Fruit fly (Drosophila melanogaster) whole organism, embryonic: ENCODE measurements around the gene CG15209.

Experiments
- ATbp ChIP-seq: fragments of 200-800 bp; sonication (Bioruptor generic); optimal IDR thresholded peaks from 2 replicates; lab custom pipeline; 2017; ENCODE audit warnings: missing biosample characterization, mild to moderate bottlenecking, missing genetic modification characterization, missing genetic modification reagents
- Awh ChIP-seq: fragments of 200-800 bp; sonication (Bioruptor generic); IDR thresholded peaks from 2 replicates; pipeline ENCODE4, ENCODE4 v1.3.6; 2022; ENCODE audit warnings: missing biosample characterization, missing genetic modification characterization
- Blimp-1 ChIP-seq: fragments of 200-800 bp; sonication (Bioruptor generic); optimal IDR thresholded peaks from 3 replicates; lab custom pipeline; 2018; ENCODE audit warnings: missing biosample characterization, missing genetic modification characterization, mild to moderate bottlenecking, moderate library complexity, missing genetic modification reagents
- BtbVII ChIP-seq: fragments of 200-800 bp; sonication (Bioruptor generic); optimal IDR thresholded peaks from 3 replicates; lab custom pipeline; 2017; ENCODE audit warnings: missing biosample characterization, mild to moderate bottlenecking, missing genetic modification characterization
- CG10147 ChIP-seq: fragments of 200-800 bp; sonication (Bioruptor generic); optimal IDR thresholded peaks from 2 replicates; lab custom pipeline; 2019; ENCODE audit warnings: missing biosample characterization, mild to moderate bottlenecking, missing genetic modification characterization, moderate library complexity
- CG10209 ChIP-seq: fragments of 200-800 bp; sonication (Bioruptor generic); optimal IDR thresholded peaks from 3 replicates; lab custom pipeline; 2017; ENCODE audit warnings: missing biosample characterization, mild to moderate bottlenecking, missing genetic modification characterization, missing genetic modification reagents
- CG11695 ChIP-seq: fragments of 200-800 bp; sonication (Bioruptor generic); IDR thresholded peaks from 3 replicates; pipeline ENCODE4 v1.3.6; 2022; ENCODE audit warnings: missing biosample characterization, missing genetic modification characterization
- CG12769 ChIP-seq: fragments of 200-800 bp; sonication (Bioruptor generic); optimal IDR thresholded peaks from 2 replicates; lab custom pipeline; 2019; ENCODE audit warnings: missing biosample characterization, mild to moderate bottlenecking, missing genetic modification characterization, moderate library complexity
- CG14441 ChIP-seq: fragments of 200-800 bp; sonication (Bioruptor generic); IDR thresholded peaks from 2 replicates; pipeline ENCODE4 v1.3.6; 2022; ENCODE audit warnings: missing biosample characterization, missing genetic modification characterization
- CG15479 ChIP-seq: fragments of 200-800 bp; sonication (Bioruptor generic); optimal IDR thresholded peaks from 3 replicates; lab custom pipeline; 2019; ENCODE audit warnings: missing biosample characterization, mild to moderate bottlenecking, missing genetic modification characterization, moderate library complexity
- CG17328 ChIP-seq: fragments of 200-800 bp; sonication (Bioruptor generic); IDR thresholded peaks from 2 replicates; pipeline ENCODE4 v1.3.6; 2022; ENCODE audit warnings: missing biosample characterization, missing genetic modification characterization
- CG3065 ChIP-seq: fragments of 200-800 bp; sonication (Bioruptor generic); optimal IDR thresholded peaks from 2 replicates; lab custom pipeline; 2016; ENCODE audit warnings: missing biosample characterization, missing genetic modification characterization
- CG33557 ChIP-seq: fragments of 200-800 bp; sonication (Bioruptor generic); optimal IDR thresholded peaks from 2 replicates; lab custom pipeline; 2019; ENCODE audit warnings: missing biosample characterization, mild to moderate bottlenecking, missing genetic modification characterization, moderate library complexity
- CG34376 ChIP-seq: fragments of 200-800 bp; sonication (Bioruptor generic); optimal IDR thresholded peaks from 2 replicates; lab custom pipeline; 2018; ENCODE audit warnings: missing biosample characterization, mild to moderate bottlenecking, missing genetic modification characterization
- CG4404 ChIP-seq: fragments of 200-800 bp; sonication (Bioruptor generic); IDR thresholded peaks from 2 replicates; pipeline ENCODE4 v1.3.6; 2022; ENCODE audit warnings: missing biosample characterization, missing genetic modification characterization
- CG6254 ChIP-seq: fragments of 200-800 bp; sonication (Bioruptor generic); optimal IDR thresholded peaks from 3 replicates; lab custom pipeline; 2017; ENCODE audit warnings: mild to moderate bottlenecking, missing biosample characterization, missing genetic modification reagents, missing genetic modification characterization
- CG7928 ChIP-seq: fragments of 200-800 bp; sonication (Bioruptor generic); optimal IDR thresholded peaks from 2 replicates; lab custom pipeline; 2017; ENCODE audit warnings: missing biosample characterization, mild to moderate bottlenecking, missing genetic modification characterization
- Deaf1 ChIP-seq: fragments of 200-800 bp; optimal IDR thresholded peaks from 3 replicates; lab custom pipeline; 2019; ENCODE audit warnings: missing biosample characterization, mild to moderate bottlenecking, missing genetic modification characterization, moderate library complexity
- Gug ChIP-seq: fragments of 200-800 bp; sonication (Bioruptor generic); IDR thresholded peaks from 4 replicates; pipeline ENCODE4 v1.3.6; 2022; ENCODE audit warnings: missing biosample characterization, missing genetic modification characterization
- HLH3B ChIP-seq: fragments of 200-800 bp; sonication (Bioruptor generic); IDR thresholded peaks from 2 replicates; pipeline ENCODE4 v1.3.6; 2022; ENCODE audit warnings: missing biosample characterization, missing genetic modification characterization
- HLHmδ ChIP-seq: fragments of 200-800 bp; sonication (Bioruptor generic); optimal IDR thresholded peaks from 2 replicates; lab custom pipeline; 2018; ENCODE audit warnings: missing biosample characterization, mild to moderate bottlenecking, missing genetic modification characterization, moderate library complexity
- Med ChIP-seq: fragments of 200-800 bp; sonication (Bioruptor generic); peaks from one replicate; lab custom pipeline; 2016; ENCODE audit warnings: missing biosample characterization, missing genetic modification characterization, mild to moderate bottlenecking, inconsistent platforms, moderate library complexity
- Pdp1 ChIP-seq, 2 experiments: fragments of 200-800 bp; sonication (Bioruptor generic); optimal IDR thresholded peaks; 3 replicates each; lab custom pipeline; 2016; ENCODE audit warnings: missing biosample characterization in 2 of 2, missing genetic modification characterization in 2 of 2, mild to moderate bottlenecking in 1 of 2, moderate library complexity in 1 of 2
- Scr ChIP-seq: fragments of 200-800 bp; sonication (Bioruptor generic); IDR thresholded peaks from 2 replicates; pipeline ENCODE4 v1.3.6; 2022; ENCODE audit warnings: missing biosample characterization, missing genetic modification characterization; ENCODE audit not compliant: partially characterized antibody
- Side ChIP-seq: fragments of 200-800 bp; sonication (Bioruptor generic); optimal IDR thresholded peaks from 2 replicates; lab custom pipeline; 2016; ENCODE audit warnings: missing biosample characterization, missing genetic modification characterization
- Trl ChIP-seq, 3 experiments: fragments of >200 bp in 2 of 3; fragments of 200-800 bp in 1 of 3; sonication (Bioruptor generic) in 1 of 3; optimal IDR thresholded peaks; 2 replicates in 1 of 3; 3 replicates in 2 of 3; lab custom pipeline; 2016 to 2017; ENCODE audit warnings: missing biosample characterization in 1 of 3, missing genetic modification characterization in 1 of 3
- YL-1 ChIP-seq: fragments of 200-800 bp; sonication (Bioruptor generic); optimal IDR thresholded peaks from 3 replicates; lab custom pipeline; 2017; ENCODE audit warnings: missing biosample characterization, mild to moderate bottlenecking, missing genetic modification characterization
- abd-A ChIP-seq: fragments of 200-800 bp; sonication (Bioruptor generic); optimal IDR thresholded peaks from 3 replicates; lab custom pipeline; 2019; ENCODE audit warnings: missing biosample characterization, mild to moderate bottlenecking, missing genetic modification characterization, moderate library complexity
- az2 ChIP-seq: fragments of 200-800 bp; sonication (Bioruptor generic); optimal IDR thresholded peaks from 3 replicates; lab custom pipeline; 2016; ENCODE audit warnings: missing biosample characterization, missing genetic modification characterization
- bbx ChIP-seq: fragments of 200-800 bp; sonication (Bioruptor generic); IDR thresholded peaks from 2 replicates; pipeline ENCODE4 v1.3.6; 2022; ENCODE audit warnings: missing biosample characterization, missing genetic modification characterization; ENCODE audit not compliant: partially characterized antibody
- cg ChIP-seq: fragments of 200-800 bp; sonication (Bioruptor generic); optimal IDR thresholded peaks from 3 replicates; lab custom pipeline; 2019; ENCODE audit warnings: missing biosample characterization, mild to moderate bottlenecking, missing genetic modification characterization, moderate library complexity
- chif ChIP-seq, 2 experiments: fragments of 200-800 bp; sonication (Bioruptor generic); optimal IDR thresholded peaks; 3 replicates each; lab custom pipeline; 2016; ENCODE audit warnings: missing biosample characterization in 2 of 2, missing genetic modification characterization in 2 of 2
- ci ChIP-seq: fragments of 200-800 bp; sonication (Bioruptor generic); IDR thresholded peaks from 3 replicates; pipeline ENCODE4 v1.3.6; 2022; ENCODE audit warnings: missing biosample characterization, missing genetic modification characterization
- crc ChIP-seq: fragments of 200-800 bp; sonication (Bioruptor generic); optimal IDR thresholded peaks from 2 replicates; lab custom pipeline; 2016; ENCODE audit warnings: missing biosample characterization, missing genetic modification characterization
- dmrt99B ChIP-seq: fragments of 200-800 bp; sonication (Bioruptor generic); optimal IDR thresholded peaks from 2 replicates; lab custom pipeline; 2018; ENCODE audit warnings: missing biosample characterization, mild to moderate bottlenecking, missing genetic modification characterization, moderate library complexity
- gsb-n ChIP-seq: fragments of 200-800 bp; sonication (Bioruptor generic); optimal IDR thresholded peaks from 3 replicates; lab custom pipeline; 2018; ENCODE audit warnings: missing biosample characterization, mild to moderate bottlenecking, missing genetic modification characterization
- inv ChIP-seq: fragments of 200-800 bp; sonication (Bioruptor generic); IDR thresholded peaks from 2 replicates; pipeline ENCODE4 v1.3.6; 2022; ENCODE audit warnings: missing biosample characterization, missing genetic modification characterization; ENCODE audit not compliant: partially characterized antibody
- jigr1 ChIP-seq: fragments of 200-800 bp; sonication (Bioruptor generic); IDR thresholded peaks from 3 replicates; pipeline ENCODE4 v1.3.6; 2022; ENCODE audit warnings: missing biosample characterization, missing genetic modification characterization
- ken ChIP-seq: fragments of 200-800 bp; sonication (Bioruptor generic); IDR thresholded peaks from 3 replicates; pipeline ENCODE4 v1.3.6; 2022; ENCODE audit warnings: missing biosample characterization, missing genetic modification characterization
- kni ChIP-seq: fragments of 200-800 bp; sonication (Bioruptor generic); optimal IDR thresholded peaks from 3 replicates; lab custom pipeline; 2017; ENCODE audit warnings: mild to moderate bottlenecking, missing biosample characterization, missing genetic modification reagents, missing genetic modification characterization
- lmd ChIP-seq: fragments of 200-800 bp; sonication (Bioruptor generic); IDR thresholded peaks from 2 replicates; pipeline ENCODE4 v1.3.6; 2022; ENCODE audit warnings: missing biosample characterization, missing genetic modification characterization
- lola ChIP-seq, 3 experiments: fragments of >200 bp in 2 of 3; fragments of 200-800 bp in 1 of 3; sonication (Bioruptor generic) in 1 of 3; optimal IDR thresholded peaks; 2 replicates each; lab custom pipeline; 2017 to 2019; ENCODE audit warnings: missing biosample characterization in 3 of 3, missing genetic modification characterization in 3 of 3, mild to moderate bottlenecking in 1 of 3, moderate library complexity in 1 of 3
- mirr ChIP-seq: fragments of 200-800 bp; sonication (Bioruptor generic); optimal IDR thresholded peaks from 3 replicates; lab custom pipeline; 2018; ENCODE audit warnings: missing biosample characterization, mild to moderate bottlenecking, missing genetic modification characterization
- scrt ChIP-seq: fragments of 200-800 bp; sonication (Bioruptor generic); optimal IDR thresholded peaks from 2 replicates; lab custom pipeline; 2018; ENCODE audit warnings: missing biosample characterization, mild to moderate bottlenecking, missing genetic modification characterization, moderate library complexity
- sens-2 ChIP-seq: fragments of 200-800 bp; sonication (Bioruptor generic); IDR thresholded peaks from 2 replicates; pipeline ENCODE4 v1.3.6; 2022; ENCODE audit warnings: missing biosample characterization, missing genetic modification characterization
- sqz ChIP-seq: fragments of 200-800 bp; sonication (Bioruptor generic); optimal IDR thresholded peaks from 3 replicates; lab custom pipeline; 2018; ENCODE audit warnings: missing biosample characterization, mild to moderate bottlenecking, missing genetic modification characterization
- sug ChIP-seq: fragments of 200-800 bp; optimal IDR thresholded peaks from 2 replicates; lab custom pipeline; 2019; ENCODE audit warnings: missing biosample characterization, mild to moderate bottlenecking, missing genetic modification characterization, moderate library complexity
- vvl ChIP-seq: fragments of 200-800 bp; sonication (Bioruptor generic); IDR thresholded peaks from 2 replicates; pipeline ENCODE4 v1.3.6; 2022; ENCODE audit warnings: missing biosample characterization, missing genetic modification characterization
- z ChIP-seq: fragments of 200-800 bp; sonication (Bioruptor generic); IDR thresholded peaks from 3 replicates; pipeline ENCODE4 v1.3.6; 2022; ENCODE audit warnings: missing biosample characterization, missing genetic modification characterization

The CG15209 gene

DNA sequence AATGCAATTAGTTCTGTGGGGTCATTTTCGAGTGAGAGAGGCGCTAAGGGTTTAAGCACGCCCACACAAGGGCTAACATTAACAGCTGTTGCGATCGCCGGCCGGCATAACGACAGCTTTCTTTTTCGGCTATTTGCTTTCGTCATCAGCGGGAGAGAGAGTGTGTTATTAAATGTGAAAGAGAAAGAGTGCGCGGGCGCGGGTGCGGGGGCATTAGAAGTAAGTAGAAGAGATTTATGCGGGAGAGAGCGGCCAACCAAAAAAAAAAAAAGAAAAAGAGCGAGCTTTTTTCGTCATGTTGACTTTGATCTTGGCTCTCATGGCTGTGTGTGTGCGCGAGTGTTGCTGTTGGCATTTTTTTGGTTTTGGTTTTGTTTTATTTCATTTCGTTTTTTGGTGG, 27.9 kb upstream of the CG15209 start (continued):
- TF ChIP-seq ken (GFP tag; lab: Robert Waterston, UW) (peak; percentile 76; the same call in 2 of the 3 replicates), cg (GFP tag; lab: Kevin White, UChicago) (peak; percentile 23), ATbp (GFP tag; lab: Kevin White, UChicago) (peak; percentile 19), Med (GFP tag; lab: Kevin White, UChicago) (peak; percentile 73), Trl (optimal IDR thresholded peaks at IDR 0.05; lab: Kevin White, UChicago) (peak; percentile 80 to 87), Trl (GFP tag; optimal IDR thresholded peaks at IDR 0.05; lab: Kevin White, UChicago) (peak; percentile 6), CG12769 (tag; lab: Kevin White, UChicago) (peak; percentile 47), BtbVII (peak; percentile 11), jigr1 (GFP tag; lab: Robert Waterston, UW) (no peak), Awh (GFP tag; lab: Robert Waterston, UW) (peak; percentile 19; the same call in 1 of the 2 replicates), CG7928 (GFP tag; lab: Kevin White, UChicago) (no peak), mirr (GFP tag; lab: Kevin White, UChicago) (no peak), crc (GFP tag; lab: Kevin White, UChicago) (no peak), lola (GFP tag; optimal IDR thresholded peaks at IDR 0.05; lab: Kevin White, UChicago) (no peak), HLH3B (GFP tag; lab: Robert Waterston, UW) (no peak), Blimp-1 (GFP tag; lab: Kevin White, UChicago) (peak; percentile 26), Scr (no peak), vvl (GFP tag; lab: Robert Waterston, UW) (peak; percentile 34; the same call in 1 of the 2 replicates), kni (GFP tag; lab: Kevin White, UChicago) (no peak), HLHmδ (peak; percentile 28), inv (GFP tag; lab: Robert Waterston, UW) (no peak), CG15479 (GFP tag; lab: Kevin White, UChicago) (no peak), az2 (GFP tag; lab: Kevin White, UChicago) (no peak), CG14441 (GFP tag; lab: Robert Waterston, UW) (no peak), z (GFP tag; lab: Robert Waterston, UW) (peak; percentile 84), dmrt99B (tag; lab: Kevin White, UChicago) (no peak), CG11695 (GFP tag; lab: Robert Waterston, UW) (0 out of 3 replicates have a peak, but pooled peaks have one; percentile 7), sqz (GFP tag; lab: Kevin White, UChicago) (peak; percentile 91), CG33557 (GFP tag; lab: Kevin White, UChicago) (no peak), abd-A (tag; lab: Kevin White, UChicago) (no peak), CG10209 (GFP tag; lab: Kevin White, UChicago) (no peak), Side (GFP tag; lab: Kevin White, UChicago) (no peak), chif (GFP tag; optimal IDR thresholded peaks at IDR 0.05; lab: Kevin White, UChicago) (no peak), ci (GFP tag; lab: Robert Waterston, UW) (peak; percentile 50; the same call in 1 of the 3 replicates), CG17328 (no peak), gsb-n (no peak), CG34376 (GFP tag; lab: Kevin White, UChicago) (peak; percentile 29), sug (tag; lab: Kevin White, UChicago) (peak; percentile 26), lmd (GFP tag; lab: Robert Waterston, UW) (no peak), Pdp1 (GFP tag; optimal IDR thresholded peaks at IDR 0.05; lab: Kevin White, UChicago) (peak in 1 of 2 experiments; percentile 57), bbx (GFP tag; lab: Robert Waterston, UW) (no peak), CG10147 (no peak), CG4404 (GFP tag; lab: Robert Waterston, UW) (no peak), Gug (no peak), YL-1 (GFP tag; lab: Kevin White, UChicago) (no peak), sens-2 (peak; percentile 47; the same call in 1 of the 2 replicates), CG3065 (GFP tag; lab: Kevin White, UChicago) (no peak), Deaf1 (tag; lab: Kevin White, UChicago) (peak; percentile 62), scrt (GFP tag; lab: Kevin White, UChicago) (peak; percentile 15), CG6254 (GFP tag; lab: Kevin White, UChicago) (no peak)
